Fruit fly (Drosophila melanogaster) whole organism, embryonic: ENCODE data around the gene Kah.

ENCODE experiments used
- BtbVII ChIP-seq: fragments of 200-800 bp; sonication (Bioruptor generic); optimal IDR thresholded peaks from 3 replicates; lab custom pipeline; 2017; ENCODE audit warnings: missing biosample characterization, mild to moderate bottlenecking, missing genetic modification characterization
- C15 ChIP-seq: fragments of 200-800 bp; sonication (Bioruptor generic); IDR thresholded peaks from 3 replicates; pipeline ENCODE4 v1.3.6; 2022; ENCODE audit warnings: missing biosample characterization, missing genetic modification characterization
- CG10147 ChIP-seq: fragments of 200-800 bp; sonication (Bioruptor generic); optimal IDR thresholded peaks from 2 replicates; lab custom pipeline; 2019; ENCODE audit warnings: missing biosample characterization, mild to moderate bottlenecking, missing genetic modification characterization, moderate library complexity
- CG10462 ChIP-seq: fragments of 200-800 bp; sonication (Bioruptor generic); optimal IDR thresholded peaks from 2 replicates; lab custom pipeline; 2016; ENCODE audit warnings: missing biosample characterization, missing genetic modification characterization
- CG10979 ChIP-seq: fragments of 200-800 bp; sonication (Bioruptor generic); optimal IDR thresholded peaks from 2 replicates; lab custom pipeline; 2018; ENCODE audit warnings: missing biosample characterization, mild to moderate bottlenecking, missing genetic modification characterization, moderate library complexity
- CG11093 ChIP-seq: fragments of 200-800 bp; sonication (Bioruptor generic); IDR thresholded peaks from 3 replicates; pipeline ENCODE4 v1.3.6; 2022; ENCODE audit warnings: missing biosample characterization, missing genetic modification characterization
- CG11560 ChIP-seq: fragments of 200-800 bp; sonication (Bioruptor generic); IDR thresholded peaks from 3 replicates; pipeline ENCODE4 v1.3.6; 2022; ENCODE audit warnings: missing biosample characterization, missing genetic modification characterization
- CG12942 ChIP-seq: fragments of 200-800 bp; sonication (Bioruptor generic); optimal IDR thresholded peaks from 3 replicates; lab custom pipeline; 2016; ENCODE audit warnings: missing biosample characterization, missing genetic modification characterization
- CG13287 ChIP-seq: fragments of 200-800 bp; sonication (Bioruptor generic); IDR thresholded peaks from 2 replicates; pipeline ENCODE4 v1.3.6; 2022; ENCODE audit warnings: missing biosample characterization, missing genetic modification characterization; ENCODE audit not compliant: partially characterized antibody
- CG14965 ChIP-seq: fragments of 200-800 bp; sonication (Bioruptor generic); optimal IDR thresholded peaks from 2 replicates; lab custom pipeline; 2016; ENCODE audit warnings: missing biosample characterization, missing genetic modification characterization, borderline replicate concordance
- CG15479 ChIP-seq: fragments of 200-800 bp; sonication (Bioruptor generic); optimal IDR thresholded peaks from 3 replicates; lab custom pipeline; 2019; ENCODE audit warnings: missing biosample characterization, mild to moderate bottlenecking, missing genetic modification characterization, moderate library complexity
- CG15601 ChIP-seq: fragments of 200-800 bp; sonication (Bioruptor generic); optimal IDR thresholded peaks from 3 replicates; lab custom pipeline; 2019; ENCODE audit warnings: missing biosample characterization, mild to moderate bottlenecking, missing genetic modification characterization, moderate library complexity
- CG1603 ChIP-seq: fragments of 200-800 bp; sonication (Bioruptor generic); optimal IDR thresholded peaks from 2 replicates; lab custom pipeline; 2019; ENCODE audit warnings: missing biosample characterization, mild to moderate bottlenecking, missing genetic modification characterization, moderate library complexity
- CG17361 ChIP-seq: fragments of 200-800 bp; sonication (Bioruptor generic); IDR thresholded peaks from 3 replicates; pipeline ENCODE4 v1.3.6; 2022; ENCODE audit warnings: missing biosample characterization, missing genetic modification characterization
- CG18619 ChIP-seq: fragments of 200-800 bp; sonication (Bioruptor generic); optimal IDR thresholded peaks from 3 replicates; lab custom pipeline; 2017; ENCODE audit warnings: missing biosample characterization, mild to moderate bottlenecking, missing genetic modification characterization
- CG2678 ChIP-seq: fragments of 200-800 bp; sonication (Bioruptor generic); optimal IDR thresholded peaks from 3 replicates; lab custom pipeline; 2019; ENCODE audit warnings: missing biosample characterization, mild to moderate bottlenecking, missing genetic modification characterization, moderate library complexity
- CG34422 ChIP-seq: fragments of 200-800 bp; sonication (Bioruptor generic); IDR thresholded peaks from 3 replicates; pipeline ENCODE4 v1.3.6; 2022; ENCODE audit warnings: missing biosample characterization, missing genetic modification characterization
- CG4424 ChIP-seq: fragments of 200-800 bp; sonication (Bioruptor generic); optimal IDR thresholded peaks from 3 replicates; lab custom pipeline; 2016; ENCODE audit warnings: missing biosample characterization, missing genetic modification characterization
- CG6689 ChIP-seq: fragments of 200-800 bp; sonication (Bioruptor generic); IDR thresholded peaks from 2 replicates; pipeline ENCODE4 v1.3.6; 2022; ENCODE audit warnings: missing biosample characterization, missing genetic modification characterization
- CG7357 ChIP-seq: fragments of 200-800 bp; sonication (Bioruptor generic); IDR thresholded peaks from 3 replicates; pipeline ENCODE4 v1.3.6; 2022; ENCODE audit warnings: missing biosample characterization, missing genetic modification characterization
- CG7786 ChIP-seq: fragments of 200-800 bp; sonication (Bioruptor generic); optimal IDR thresholded peaks from 2 replicates; lab custom pipeline; 2016; ENCODE audit warnings: missing biosample characterization, missing genetic modification characterization
- CG7963 ChIP-seq: fragments of 200-800 bp; sonication (Bioruptor generic); IDR thresholded peaks from 3 replicates; pipeline ENCODE4 v1.3.6; 2022; ENCODE audit warnings: missing biosample characterization, missing genetic modification characterization; ENCODE audit not compliant: partially characterized antibody
- CG9609 ChIP-seq: fragments of 200-800 bp; sonication (Bioruptor generic); optimal IDR thresholded peaks from 3 replicates; lab custom pipeline; 2016; ENCODE audit warnings: missing biosample characterization, missing genetic modification characterization
- CG9727 ChIP-seq: fragments of 200-800 bp; sonication (Bioruptor generic); optimal IDR thresholded peaks from 3 replicates; lab custom pipeline; 2017; ENCODE audit warnings: missing biosample characterization, mild to moderate bottlenecking, missing genetic modification characterization
- Doc3 ChIP-seq: fragments of 200-800 bp; sonication (Bioruptor generic); IDR thresholded peaks from 3 replicates; pipeline ENCODE4 v1.3.6; 2022; ENCODE audit warnings: missing biosample characterization, missing genetic modification characterization; ENCODE audit not compliant: partially characterized antibody
- Hand ChIP-seq: fragments of 200-800 bp; sonication (Bioruptor generic); optimal IDR thresholded peaks from 2 replicates; lab custom pipeline; 2017; ENCODE audit warnings: mild to moderate bottlenecking, missing biosample characterization, missing genetic modification reagents, missing genetic modification characterization
- Hsf ChIP-seq: fragments of 200-800 bp; sonication (Bioruptor generic); optimal IDR thresholded peaks from 3 replicates; lab custom pipeline; 2016; ENCODE audit warnings: missing biosample characterization, missing genetic modification characterization
- Kr ChIP-seq: fragments of 200-800 bp; sonication (Bioruptor generic); optimal IDR thresholded peaks from 2 replicates; lab custom pipeline; 2017; ENCODE audit warnings: missing biosample characterization, mild to moderate bottlenecking, missing genetic modification characterization
- MESR4 ChIP-seq: fragments of 200-800 bp; sonication (Bioruptor generic); optimal IDR thresholded peaks from 2 replicates; lab custom pipeline; 2018; ENCODE audit warnings: missing biosample characterization, mild to moderate bottlenecking, missing genetic modification characterization, moderate library complexity
- Pdp1 ChIP-seq, 2 experiments: fragments of 200-800 bp; sonication (Bioruptor generic); optimal IDR thresholded peaks; 3 replicates each; lab custom pipeline; 2016; ENCODE audit warnings: missing biosample characterization in 2 of 2, missing genetic modification characterization in 2 of 2, mild to moderate bottlenecking in 1 of 2, moderate library complexity in 1 of 2
- Rx ChIP-seq: fragments of 200-800 bp; sonication (Bioruptor generic); IDR thresholded peaks from 2 replicates; pipeline ENCODE4 v1.3.6; 2022; ENCODE audit warnings: missing biosample characterization, missing genetic modification characterization
- Spps ChIP-seq: fragments of 200-800 bp; sonication (Bioruptor generic); optimal IDR thresholded peaks from 2 replicates; lab custom pipeline; 2018; ENCODE audit warnings: missing biosample characterization, mild to moderate bottlenecking, missing genetic modification characterization
- Stat92E ChIP-seq, 3 experiments: fragments of >200 bp in 2 of 3; fragments of 200-800 bp in 1 of 3; sonication (Bioruptor generic) in 1 of 3; optimal IDR thresholded peaks; 2 replicates each; lab custom pipeline; 2017 to 2019; ENCODE audit warnings: missing biosample characterization in 3 of 3, missing genetic modification characterization in 3 of 3, mild to moderate bottlenecking in 1 of 3, moderate library complexity in 1 of 3
- bigmax ChIP-seq: fragments of 200-800 bp; sonication (Bioruptor generic); optimal IDR thresholded peaks from 2 replicates; lab custom pipeline; 2018; ENCODE audit warnings: missing biosample characterization, mild to moderate bottlenecking, missing genetic modification characterization
- cas ChIP-seq: fragments of 200-800 bp; sonication (Bioruptor generic); IDR thresholded peaks from 2 replicates; pipeline ENCODE4 v1.3.6; 2022; ENCODE audit warnings: missing biosample characterization, missing genetic modification characterization
- caup ChIP-seq: fragments of 200-800 bp; sonication (Bioruptor generic); optimal IDR thresholded peaks from 3 replicates; lab custom pipeline; 2017; ENCODE audit warnings: missing biosample characterization, mild to moderate bottlenecking, missing genetic modification characterization, moderate library complexity; ENCODE audit not compliant: severe bottlenecking
- crol ChIP-seq: fragments of 200-800 bp; sonication (Bioruptor generic); IDR thresholded peaks from 2 replicates; pipeline ENCODE4 v1.3.6; 2022; ENCODE audit warnings: missing biosample characterization, missing genetic modification characterization
- da ChIP-seq: fragments of 200-800 bp; sonication (Bioruptor generic); optimal IDR thresholded peaks from 2 replicates; lab custom pipeline; 2016; ENCODE audit warnings: missing biosample characterization, missing genetic modification characterization
- disco-r ChIP-seq: fragments of 200-800 bp; sonication (Bioruptor generic); optimal IDR thresholded peaks from 2 replicates; lab custom pipeline; 2016; ENCODE audit warnings: missing biosample characterization, missing genetic modification characterization
- fd3F ChIP-seq: fragments of 200-800 bp; sonication (Bioruptor generic); optimal IDR thresholded peaks from 2 replicates; lab custom pipeline; 2018; ENCODE audit warnings: missing biosample characterization, mild to moderate bottlenecking, missing genetic modification characterization, moderate library complexity
- gsb-n ChIP-seq: fragments of 200-800 bp; sonication (Bioruptor generic); optimal IDR thresholded peaks from 3 replicates; lab custom pipeline; 2018; ENCODE audit warnings: missing biosample characterization, mild to moderate bottlenecking, missing genetic modification characterization
- ken ChIP-seq: fragments of 200-800 bp; sonication (Bioruptor generic); IDR thresholded peaks from 3 replicates; pipeline ENCODE4 v1.3.6; 2022; ENCODE audit warnings: missing biosample characterization, missing genetic modification characterization
- knrl ChIP-seq: fragments of 200-800 bp; sonication (Bioruptor generic); IDR thresholded peaks from 3 replicates; pipeline ENCODE4 v1.3.6; 2022; ENCODE audit warnings: missing biosample characterization, missing genetic modification characterization; ENCODE audit not compliant: partially characterized antibody
- mam ChIP-seq: fragments of 200-800 bp; sonication (Bioruptor generic); optimal IDR thresholded peaks from 3 replicates; lab custom pipeline; 2016; ENCODE audit warnings: missing biosample characterization, missing genetic modification characterization
- scrt ChIP-seq: fragments of 200-800 bp; sonication (Bioruptor generic); optimal IDR thresholded peaks from 2 replicates; lab custom pipeline; 2018; ENCODE audit warnings: missing biosample characterization, mild to moderate bottlenecking, missing genetic modification characterization, moderate library complexity
- sens-2 ChIP-seq: fragments of 200-800 bp; sonication (Bioruptor generic); IDR thresholded peaks from 2 replicates; pipeline ENCODE4 v1.3.6; 2022; ENCODE audit warnings: missing biosample characterization, missing genetic modification characterization
- trem ChIP-seq: fragments of 200-800 bp; optimal IDR thresholded peaks from 3 replicates; lab custom pipeline; 2019; ENCODE audit warnings: missing biosample characterization, mild to moderate bottlenecking, missing genetic modification characterization, moderate library complexity

Gene Kah

DNA sequence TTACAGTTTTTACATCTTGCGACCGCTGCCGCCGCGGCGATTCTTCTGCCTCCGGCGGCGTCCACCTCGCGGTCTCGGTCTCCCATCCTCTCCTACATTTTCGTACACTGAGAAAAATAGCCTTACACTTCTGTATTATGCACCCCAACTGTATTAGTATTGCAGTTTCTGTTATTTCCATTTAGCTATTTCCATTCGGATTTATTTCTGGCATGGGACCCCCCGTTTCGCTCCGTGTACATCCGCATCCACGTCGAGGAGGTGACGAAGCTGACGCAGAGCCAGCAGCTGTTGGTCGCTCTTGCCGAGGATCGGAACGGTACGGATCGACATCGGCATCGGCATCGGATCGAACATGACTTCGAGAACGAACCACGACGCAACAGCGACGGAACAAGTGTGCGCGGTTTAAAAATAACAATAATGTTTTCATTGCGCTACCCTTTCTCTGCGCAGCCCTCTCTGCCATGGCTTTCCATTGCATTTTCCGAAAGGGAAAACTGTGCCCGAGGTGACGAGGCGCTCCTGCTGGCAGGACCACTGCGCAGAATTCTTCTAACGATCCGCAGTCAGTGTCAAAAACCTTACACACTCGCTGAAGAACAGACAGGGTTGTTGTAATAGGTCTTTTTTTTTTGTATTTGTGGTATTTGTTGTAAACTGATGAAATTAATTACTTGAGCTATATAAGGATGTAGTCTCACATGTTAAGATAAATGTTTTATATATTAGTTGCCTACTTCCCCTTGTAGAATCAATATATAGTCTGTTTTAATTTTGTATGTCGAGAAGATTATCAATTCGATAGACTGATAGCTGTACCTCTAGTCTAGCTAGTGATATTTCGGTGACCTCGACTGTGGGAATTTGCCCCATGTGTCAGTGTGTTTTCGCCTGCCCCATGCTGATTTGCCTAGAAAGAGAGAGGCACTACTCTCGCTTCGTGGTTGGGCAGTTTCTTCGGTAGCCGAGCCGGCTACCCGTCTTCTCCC, 512 bp upstream of the Kah start (continued):
- TF ChIP-seq CG6689 (GFP tag; lab: Robert Waterston, UW) (peak; percentile 88), CG1603 (peak; percentile 95), CG10462 (GFP tag; lab: Kevin White, UChicago) (peak; percentile 57), CG10147 (GFP tag; lab: Kevin White, UChicago) (peak; percentile 78), ken (GFP tag; lab: Robert Waterston, UW) (peak; percentile 93), Doc3 (GFP tag; lab: Robert Waterston, UW) (no peak), CG14965 (GFP tag; lab: Kevin White, UChicago) (peak; percentile 48), MESR4 (GFP tag; lab: Kevin White, UChicago) (peak; percentile 26), knrl (GFP tag; lab: Robert Waterston, UW) (no peak), caup (peak; percentile 86), gsb-n (tag; lab: Kevin White, UChicago) (peak; percentile 82), CG34422 (GFP tag; lab: Robert Waterston, UW) (peak; percentile 91), CG13287 (no peak), CG15479 (GFP tag; lab: Kevin White, UChicago) (no peak), CG7357 (peak; percentile 78), C15 (GFP tag; lab: Robert Waterston, UW) (peak; percentile 63; the same call in 2 of the 3 replicates), bigmax (GFP tag; lab: Kevin White, UChicago) (no peak), Kr (GFP tag; lab: Kevin White, UChicago) (peak; percentile 76), Hand (peak; percentile 74), CG4424 (GFP tag; lab: Kevin White, UChicago) (peak; percentile 87), CG9609 (peak; percentile 93), CG12942 (GFP tag; lab: Kevin White, UChicago) (peak; percentile 74), CG7963 (GFP tag; lab: Robert Waterston, UW) (no peak), BtbVII (GFP tag; lab: Kevin White, UChicago) (peak; percentile 83), CG15601 (tag; lab: Kevin White, UChicago) (peak; percentile 79), CG11560 (tag; lab: Robert Waterston, UW) (peak; percentile 66; the same call in 2 of the 3 replicates), crol (peak; percentile 41; the same call in 1 of the 2 replicates), Stat92E (GFP tag; optimal IDR thresholded peaks at IDR 0.05; lab: Kevin White, UChicago) (peak in 1 of 3 experiments; percentile 74), CG11093 (peak; percentile 77), cas (peak; percentile 81; the same call in 1 of the 2 replicates), CG9727 (GFP tag; lab: Kevin White, UChicago) (peak; percentile 88), Spps (peak; percentile 73), sens-2 (GFP tag; lab: Robert Waterston, UW) (peak; percentile 87), mam (peak; percentile 91), CG18619 (peak; percentile 89), fd3F (GFP tag; lab: Kevin White, UChicago) (peak; percentile 71), scrt (GFP tag; lab: Kevin White, UChicago) (no peak), Rx (peak; percentile 88), disco-r (GFP tag; lab: Kevin White, UChicago) (peak; percentile 90), CG10979 (tag; lab: Kevin White, UChicago) (peak; percentile 89), Hsf (GFP tag; lab: Kevin White, UChicago) (peak; percentile 89), Pdp1 (GFP tag; optimal IDR thresholded peaks at IDR 0.05; lab: Kevin White, UChicago) (peak; percentile 87 to 92), CG2678 (tag; lab: Kevin White, UChicago) (peak; percentile 91), CG17361 (GFP tag; lab: Robert Waterston, UW) (peak; percentile 77), da (peak; percentile 87), trem (tag; lab: Kevin White, UChicago) (peak; percentile 66), CG7786 (GFP tag; lab: Kevin White, UChicago) (peak; percentile 94)
